Fruit fly (Drosophila melanogaster): ENCODE results near the gene Pex7.

Pex7 gene

dm6 chr3L:8699612-8700011 is 52.7 kb downstream of the Pex7 start:
- TF ChIP-seq insv (optimal IDR thresholded peaks at IDR 0.05), result no peak
- no peak for TF ChIP-seq psq (optimal IDR thresholded peaks at IDR 0.05)
- TF ChIP-seq Myc (optimal IDR thresholded peaks at IDR 0.05), result no peak
- TF ChIP-seq ttk (optimal IDR thresholded peaks at IDR 0.05), result no peak
- TF ChIP-seq Sin3A (optimal IDR thresholded peaks at IDR 0.05), result no peak
- TF ChIP-seq h (optimal IDR thresholded peaks at IDR 0.05), result no peak

dm6 chr3L:8700054-8700642 is 53.2 kb downstream of the Pex7 start:
- TF ChIP-seq h (optimal IDR thresholded peaks at IDR 0.05), result peak; percentile 16
- TF ChIP-seq insv (optimal IDR thresholded peaks at IDR 0.05), result no peak
